Worm (Caenorhabditis elegans) whole organism, L3 larva: Measurements from ENCODE around the gene T05H4.3.

Experiments used
- ceh-16 ChIP-seq: sonication (generic microtip); optimal IDR thresholded peaks from 2 replicates; lab custom pipeline; 2017; ENCODE audit warnings: missing biosample characterization, missing genetic modification characterization
- ceh-82 ChIP-seq: fragments of 150-350 bp; optimal IDR thresholded peaks from 2 replicates; lab custom pipeline; 2014; ENCODE audit warnings: missing biosample characterization, missing genetic modification characterization
- ceh-9 ChIP-seq: sonication (generic microtip); optimal IDR thresholded peaks from 2 replicates; lab custom pipeline; 2018; ENCODE audit warnings: missing biosample characterization, missing genetic modification characterization
- daf-12 ChIP-seq: fragments of 150-350 bp; optimal IDR thresholded peaks from 2 replicates; lab custom pipeline; 2014; ENCODE audit warnings: missing biosample characterization, missing genetic modification reagents, missing genetic modification characterization
- elt-3 ChIP-seq, 3 experiments: fragments of 150-350 bp in 1 of 3; sonication (generic microtip) in 2 of 3; optimal IDR thresholded peaks; 2 replicates in 2 of 3; 4 replicates in 1 of 3; lab custom pipeline; 2014 to 2017; ENCODE audit warnings: missing biosample characterization in 3 of 3, missing genetic modification characterization in 3 of 3
- fkh-10 ChIP-seq: sonication (generic microtip); optimal IDR thresholded peaks from 2 replicates; lab custom pipeline; 2017; ENCODE audit warnings: missing biosample characterization, missing genetic modification reagents, missing genetic modification characterization
- fos-1 ChIP-seq: fragments of 150-350 bp; optimal IDR thresholded peaks from 2 replicates; lab custom pipeline; 2014; ENCODE audit warnings: missing biosample characterization, missing genetic modification characterization
- lin-15B ChIP-seq: fragments of 150-350 bp; optimal IDR thresholded peaks from 2 replicates; lab custom pipeline; 2014; ENCODE audit warnings: missing biosample characterization, missing genetic modification characterization
- nfya-1 ChIP-seq: sonication (generic microtip); optimal IDR thresholded peaks from 2 replicates; lab custom pipeline; 2017; ENCODE audit warnings: missing genetic modification characterization, mild to moderate bottlenecking, missing compliant biosample characterization, antibody characterized with exemption, moderate library complexity; ENCODE audit not compliant: insufficient read depth
- nhr-12 ChIP-seq: fragments of 150-350 bp; optimal IDR thresholded peaks from 2 replicates; lab custom pipeline; 2014; ENCODE audit warnings: missing biosample characterization, missing genetic modification characterization
- nhr-76 ChIP-seq: fragments of 150-350 bp; sonication (generic microtip); optimal IDR thresholded peaks from 5 replicates; lab custom pipeline; 2014; ENCODE audit warnings: missing biosample characterization, missing genetic modification characterization
- skn-1 ChIP-seq: fragments of 150-350 bp; optimal IDR thresholded peaks from 2 replicates; lab custom pipeline; 2014; ENCODE audit warnings: missing biosample characterization, missing genetic modification characterization
- unc-62 ChIP-seq: fragments of 150-350 bp; sonication (generic microtip); optimal IDR thresholded peaks from 4 replicates; lab custom pipeline; 2014; ENCODE audit warnings: missing biosample characterization, missing genetic modification reagents, missing genetic modification characterization
- zag-1 ChIP-seq: fragments of 150-350 bp; optimal IDR thresholded peaks from 2 replicates; lab custom pipeline; 2014; ENCODE audit warnings: missing biosample characterization, missing genetic modification characterization

- TF ChIP-seq nfya-1 (tag; lab: Kevin White, UChicago) = no peak
- no peak for TF ChIP-seq daf-12 (tag; lab: Kevin White, UChicago)
- no peak for TF ChIP-seq nhr-12 (tag; lab: Kevin White, UChicago)
- TF ChIP-seq fos-1 (tag; lab: Kevin White, UChicago) = no peak
- no peak for TF ChIP-seq nhr-76 (tag; lab: Kevin White, UChicago)
- TF ChIP-seq unc-62 (GFP tag; lab: Kevin White, UChicago) = no peak
- TF ChIP-seq zag-1 (tag; lab: Kevin White, UChicago) = no peak
- no peak for TF ChIP-seq ceh-16 (tag; lab: Kevin White, UChicago)
- TF ChIP-seq lin-15B (tag; lab: Kevin White, UChicago) = no peak
- TF ChIP-seq skn-1 = no peak
- no peak for TF ChIP-seq ceh-82 (tag; lab: Kevin White, UChicago)
- TF ChIP-seq fkh-10 (GFP tag; lab: Kevin White, UChicago) = no peak
- no peak for TF ChIP-seq elt-3 (tag; optimal IDR thresholded peaks at IDR 0.05; lab: Kevin White, UChicago)
- no peak for TF ChIP-seq ceh-9 (tag; lab: Kevin White, UChicago)
Measured at ce11 chrV:6442037-6442436, at the start of gene T05H4.3.
